Fruit fly (Drosophila melanogaster) whole organism, embryonic: ENCODE data around the gene Pebp1.
A peak's percentile ranks its signal among the peaks of the same experiment; 100 is the strongest.

Experiments
- ATbp ChIP-seq: fragments of 200-800 bp; sonication (Bioruptor generic); optimal IDR thresholded peaks from 2 replicates; lab custom pipeline; 2017; ENCODE audit warnings: missing biosample characterization, mild to moderate bottlenecking, missing genetic modification characterization, missing genetic modification reagents
- Awh ChIP-seq: fragments of 200-800 bp; sonication (Bioruptor generic); IDR thresholded peaks from 2 replicates; pipeline ENCODE4, ENCODE4 v1.3.6; 2022; ENCODE audit warnings: missing biosample characterization, missing genetic modification characterization
- Bgb ChIP-seq: fragments of 200-800 bp; sonication (Bioruptor generic); IDR thresholded peaks from 2 replicates; pipeline ENCODE4 v1.3.6; 2022; ENCODE audit warnings: missing biosample characterization, missing genetic modification characterization; ENCODE audit not compliant: partially characterized antibody
- CG10565 ChIP-seq: fragments of 200-800 bp; sonication (Bioruptor generic); optimal IDR thresholded peaks from 3 replicates; lab custom pipeline; 2016; ENCODE audit warnings: missing biosample characterization, mild to moderate bottlenecking, missing genetic modification characterization
- CG11696 ChIP-seq: fragments of 200-800 bp; sonication (Bioruptor generic); IDR thresholded peaks from 2 replicates; pipeline ENCODE4 v1.3.6; 2022; ENCODE audit warnings: missing biosample characterization, missing genetic modification characterization
- CG12071 ChIP-seq: fragments of 200-800 bp; sonication (Bioruptor generic); optimal IDR thresholded peaks from 3 replicates; lab custom pipeline; 2018; ENCODE audit warnings: missing biosample characterization, mild to moderate bottlenecking, missing genetic modification characterization
- CG14014 ChIP-seq: fragments of 200-800 bp; sonication (Bioruptor generic); IDR thresholded peaks from 2 replicates; pipeline ENCODE4 v1.3.6; 2022; ENCODE audit warnings: missing biosample characterization, missing genetic modification characterization
- CG14441 ChIP-seq: fragments of 200-800 bp; sonication (Bioruptor generic); IDR thresholded peaks from 2 replicates; pipeline ENCODE4 v1.3.6; 2022; ENCODE audit warnings: missing biosample characterization, missing genetic modification characterization
- CG16779 ChIP-seq: fragments of 200-800 bp; sonication (Bioruptor generic); IDR thresholded peaks from 2 replicates; pipeline ENCODE4 v1.3.6; 2022; ENCODE audit warnings: missing biosample characterization, missing genetic modification characterization
- CG18599 ChIP-seq: fragments of 200-800 bp; sonication (Bioruptor generic); optimal IDR thresholded peaks from 3 replicates; lab custom pipeline; 2017; ENCODE audit warnings: missing biosample characterization, missing genetic modification characterization, mild to moderate bottlenecking, moderate library complexity, missing genetic modification reagents
- CG2129 ChIP-seq: fragments of 200-800 bp; sonication (Bioruptor generic); IDR thresholded peaks from 2 replicates; pipeline ENCODE4 v1.3.6; 2022; ENCODE audit warnings: missing biosample characterization, missing genetic modification characterization; ENCODE audit not compliant: partially characterized antibody
- CG30431 ChIP-seq: fragments of 200-800 bp; sonication (Bioruptor generic); optimal IDR thresholded peaks from 2 replicates; lab custom pipeline; 2017; ENCODE audit warnings: missing biosample characterization, missing genetic modification characterization
- CG4424 ChIP-seq: fragments of 200-800 bp; sonication (Bioruptor generic); optimal IDR thresholded peaks from 3 replicates; lab custom pipeline; 2016; ENCODE audit warnings: missing biosample characterization, missing genetic modification characterization
- CG6654 ChIP-seq: fragments of 200-800 bp; sonication (Bioruptor generic); optimal IDR thresholded peaks from 2 replicates; lab custom pipeline; 2017; ENCODE audit warnings: missing biosample characterization, mild to moderate bottlenecking, missing genetic modification characterization
- CG6854 ChIP-seq: fragments of 200-800 bp; sonication (Bioruptor generic); optimal IDR thresholded peaks from 3 replicates; lab custom pipeline; 2017; ENCODE audit warnings: missing biosample characterization, mild to moderate bottlenecking, missing genetic modification characterization
- CG7372 ChIP-seq: fragments of 200-800 bp; sonication (Bioruptor generic); IDR thresholded peaks from 2 replicates; pipeline ENCODE4 v1.3.6; 2022; ENCODE audit warnings: missing biosample characterization, missing genetic modification characterization
- CG7928 ChIP-seq: fragments of 200-800 bp; sonication (Bioruptor generic); optimal IDR thresholded peaks from 2 replicates; lab custom pipeline; 2017; ENCODE audit warnings: missing biosample characterization, mild to moderate bottlenecking, missing genetic modification characterization
- CG8765 ChIP-seq: fragments of 200-800 bp; sonication (Bioruptor generic); IDR thresholded peaks from 2 replicates; pipeline ENCODE4 v1.3.6; 2022; ENCODE audit warnings: missing biosample characterization, missing genetic modification characterization
- CkIIα-i1 ChIP-seq: fragments of 200-800 bp; sonication (Bioruptor generic); IDR thresholded peaks from 2 replicates; pipeline ENCODE4 v1.3.6; 2022; ENCODE audit warnings: missing biosample characterization, missing genetic modification characterization
- CoRest ChIP-seq: fragments of 200-800 bp; sonication (Bioruptor generic); optimal IDR thresholded peaks from 3 replicates; lab custom pipeline; 2018; ENCODE audit warnings: missing biosample characterization, mild to moderate bottlenecking, missing genetic modification characterization, moderate library complexity
- Dbx ChIP-seq: fragments of 200-800 bp; sonication (Bioruptor generic); IDR thresholded peaks from 3 replicates; pipeline ENCODE4 v1.3.6; 2022; ENCODE audit warnings: missing biosample characterization, missing genetic modification characterization
- Dfd ChIP-seq, 2 experiments: fragments of >200 bp; optimal IDR thresholded peaks; 2 replicates each; lab custom pipeline; 2017; ENCODE audit warnings: missing biosample characterization in 2 of 2, missing genetic modification characterization in 2 of 2
- ERR ChIP-seq: fragments of 200-800 bp; sonication (Bioruptor generic); optimal IDR thresholded peaks from 2 replicates; lab custom pipeline; 2016; ENCODE audit warnings: missing biosample characterization, missing genetic modification characterization
- Gsc ChIP-seq: fragments of 200-800 bp; sonication (Bioruptor generic); IDR thresholded peaks from 2 replicates; pipeline ENCODE4 v1.3.6; 2022; ENCODE audit warnings: missing biosample characterization, missing genetic modification characterization
- H2.0 ChIP-seq: fragments of 200-800 bp; sonication (Bioruptor generic); IDR thresholded peaks from 2 replicates; pipeline ENCODE4 v1.3.6; 2022; ENCODE audit warnings: missing biosample characterization, missing genetic modification characterization
- Hr39 ChIP-seq: fragments of >200 bp; optimal IDR thresholded peaks from 2 replicates; lab custom pipeline; 2017
- Med ChIP-seq: fragments of 200-800 bp; sonication (Bioruptor generic); peaks from one replicate; lab custom pipeline; 2016; ENCODE audit warnings: missing biosample characterization, missing genetic modification characterization, mild to moderate bottlenecking, inconsistent platforms, moderate library complexity
- Myb ChIP-seq: fragments of 200-800 bp; sonication (Bioruptor generic); optimal IDR thresholded peaks from 2 replicates; lab custom pipeline; 2016; ENCODE audit warnings: missing biosample characterization, missing genetic modification characterization
- Neu2 ChIP-seq: fragments of 200-800 bp; sonication (Bioruptor generic); optimal IDR thresholded peaks from 3 replicates; lab custom pipeline; 2016; ENCODE audit warnings: missing biosample characterization, missing genetic modification characterization, borderline replicate concordance
- Six4 ChIP-seq: fragments of 200-800 bp; sonication (Bioruptor generic); optimal IDR thresholded peaks from 2 replicates; lab custom pipeline; 2016; ENCODE audit warnings: missing biosample characterization, missing genetic modification characterization
- Sox100B ChIP-seq: fragments of 200-800 bp; sonication (Bioruptor generic); optimal IDR thresholded peaks from 3 replicates; lab custom pipeline; 2018; ENCODE audit warnings: missing biosample characterization, mild to moderate bottlenecking, missing genetic modification characterization
- Sry-δ ChIP-seq: fragments of 200-800 bp; sonication (Bioruptor generic); optimal IDR thresholded peaks from 2 replicates; lab custom pipeline; 2016; ENCODE audit warnings: missing biosample characterization, missing genetic modification characterization
- TFAM ChIP-seq: fragments of 200-800 bp; sonication (Bioruptor generic); optimal IDR thresholded peaks from 2 replicates; lab custom pipeline; 2017; ENCODE audit warnings: missing biosample characterization, missing genetic modification characterization, inconsistent platforms
- ara ChIP-seq: fragments of 200-800 bp; sonication (Bioruptor generic); IDR thresholded peaks from 2 replicates; pipeline ENCODE4 v1.3.6; 2022; ENCODE audit warnings: missing biosample characterization, missing genetic modification characterization
- bbx ChIP-seq: fragments of 200-800 bp; sonication (Bioruptor generic); IDR thresholded peaks from 2 replicates; pipeline ENCODE4 v1.3.6; 2022; ENCODE audit warnings: missing biosample characterization, missing genetic modification characterization; ENCODE audit not compliant: partially characterized antibody
- cato ChIP-seq: fragments of 200-800 bp; sonication (Bioruptor generic); optimal IDR thresholded peaks from 2 replicates; lab custom pipeline; 2016; ENCODE audit warnings: missing biosample characterization, missing genetic modification characterization, borderline replicate concordance
- chinmo ChIP-seq: fragments of 200-800 bp; sonication (Bioruptor generic); IDR thresholded peaks from 4 replicates; pipeline ENCODE4 v1.3.6; 2022; ENCODE audit warnings: missing biosample characterization, missing genetic modification characterization; ENCODE audit not compliant: partially characterized antibody
- chn ChIP-seq: fragments of 200-800 bp; sonication (Bioruptor generic); optimal IDR thresholded peaks from 2 replicates; lab custom pipeline; 2016; ENCODE audit warnings: missing biosample characterization, missing genetic modification characterization
- ci ChIP-seq: fragments of 200-800 bp; sonication (Bioruptor generic); IDR thresholded peaks from 3 replicates; pipeline ENCODE4 v1.3.6; 2022; ENCODE audit warnings: missing biosample characterization, missing genetic modification characterization
- mam ChIP-seq: fragments of 200-800 bp; sonication (Bioruptor generic); optimal IDR thresholded peaks from 3 replicates; lab custom pipeline; 2016; ENCODE audit warnings: missing biosample characterization, missing genetic modification characterization
- pho ChIP-seq: fragments of 200-800 bp; sonication (Bioruptor generic); optimal IDR thresholded peaks from 2 replicates; lab custom pipeline; 2016; ENCODE audit warnings: missing biosample characterization, missing genetic modification characterization
- pita ChIP-seq: fragments of 200-800 bp; sonication (Bioruptor generic); optimal IDR thresholded peaks from 2 replicates; lab custom pipeline; 2017; ENCODE audit warnings: missing biosample characterization, mild to moderate bottlenecking, missing genetic modification characterization
- salm ChIP-seq: fragments of 200-800 bp; sonication (Bioruptor generic); optimal IDR thresholded peaks from 2 replicates; lab custom pipeline; 2018; ENCODE audit warnings: missing biosample characterization, mild to moderate bottlenecking, missing genetic modification characterization
- sd ChIP-seq: fragments of 200-800 bp; sonication (Bioruptor generic); optimal IDR thresholded peaks from 3 replicates; lab custom pipeline; 2018; ENCODE audit warnings: missing biosample characterization, mild to moderate bottlenecking, missing genetic modification characterization, moderate library complexity
- tin ChIP-seq: fragments of 200-800 bp; sonication (Bioruptor generic); optimal IDR thresholded peaks from 3 replicates; lab custom pipeline; 2016; ENCODE audit warnings: missing biosample characterization, missing genetic modification characterization
- tll ChIP-seq, 2 experiments: fragments of 200-800 bp in 1 of 2; fragments of >200 bp in 1 of 2; sonication (Bioruptor generic) in 1 of 2; optimal IDR thresholded peaks; 2 replicates each; lab custom pipeline; 2017 to 2019; ENCODE audit warnings: missing biosample characterization in 2 of 2, missing genetic modification characterization in 2 of 2, mild to moderate bottlenecking in 1 of 2, moderate library complexity in 1 of 2
- tna ChIP-seq: fragments of 200-800 bp; sonication (Bioruptor generic); IDR thresholded peaks from 2 replicates; pipeline ENCODE4 v1.3.6; 2022; ENCODE audit warnings: missing biosample characterization, missing genetic modification characterization; ENCODE audit not compliant: partially characterized antibody
- toy ChIP-seq: fragments of 200-800 bp; sonication (Bioruptor generic); IDR thresholded peaks from 2 replicates; pipeline ENCODE4 v1.3.6; 2022; ENCODE audit warnings: missing biosample characterization, missing genetic modification characterization
- trem ChIP-seq: fragments of 200-800 bp; optimal IDR thresholded peaks from 3 replicates; lab custom pipeline; 2019; ENCODE audit warnings: missing biosample characterization, mild to moderate bottlenecking, missing genetic modification characterization, moderate library complexity
- usp ChIP-seq: fragments of >200 bp; optimal IDR thresholded peaks from 2 replicates; lab custom pipeline; 2017; ENCODE audit warnings: missing biosample characterization, missing genetic modification characterization

The Pebp1 gene

dm6 chr3R:22468829-22469487 is 3.1 kb downstream of the Pebp1 start (continued):
- no peak for TF ChIP-seq CG8765 (GFP tag; lab: Robert Waterston, UW)
- TF ChIP-seq TFAM (GFP tag; lab: Kevin White, UChicago) = no peak
- no peak for TF ChIP-seq Dfd (GFP tag; optimal IDR thresholded peaks at IDR 0.05; lab: Kevin White, UChicago)
- no peak for TF ChIP-seq Hr39 (lab: Kevin White, UChicago)
- peak; percentile 85 for TF ChIP-seq CG6854 (GFP tag; lab: Kevin White, UChicago)
- peak; percentile 78; the same call in 1 of the 2 replicates for TF ChIP-seq Awh
- TF ChIP-seq Med (GFP tag; lab: Kevin White, UChicago) = peak; percentile 98
- peak; percentile 51 for TF ChIP-seq CG10565 (GFP tag; lab: Kevin White, UChicago)
- peak; percentile 78 for TF ChIP-seq CG7372 (GFP tag; lab: Robert Waterston, UW)
- peak; percentile 87 for TF ChIP-seq CoRest
- TF ChIP-seq CG12071 (GFP tag; lab: Kevin White, UChicago) = peak; percentile 90
- peak; percentile 90 for TF ChIP-seq CG14014 (GFP tag; lab: Robert Waterston, UW)
- peak; percentile 64; the same call in 1 of the 4 replicates for TF ChIP-seq chinmo
- peak; percentile 67 for TF ChIP-seq CG30431 (GFP tag; lab: Kevin White, UChicago)
- peak; percentile 80 for TF ChIP-seq CG4424 (GFP tag; lab: Kevin White, UChicago)
- peak; percentile 59 for TF ChIP-seq cato (GFP tag; lab: Kevin White, UChicago)
- no peak for TF ChIP-seq pita (GFP tag; lab: Kevin White, UChicago)
- no peak for TF ChIP-seq CG2129 (GFP tag; lab: Robert Waterston, UW)
- 0 out of 2 replicates have a peak, but pooled peaks have one; percentile 25 for TF ChIP-seq CG11696 (GFP tag; lab: Robert Waterston, UW)
- peak; percentile 94 for TF ChIP-seq sd (tag; lab: Kevin White, UChicago)
- no peak for TF ChIP-seq usp (GFP tag; lab: Kevin White, UChicago)
- peak; percentile 25; the same call in 1 of the 2 replicates for TF ChIP-seq toy (GFP tag; lab: Robert Waterston, UW)
- peak; percentile 83 for TF ChIP-seq tin (GFP tag; lab: Kevin White, UChicago)
- TF ChIP-seq mam (GFP tag; lab: Kevin White, UChicago) = peak; percentile 93
- TF ChIP-seq CG7928 (GFP tag; lab: Kevin White, UChicago) = peak; percentile 41
- peak; percentile 69 for TF ChIP-seq Six4 (GFP tag; lab: Kevin White, UChicago)
- TF ChIP-seq ATbp = peak; percentile 86
- peak; percentile 46 for TF ChIP-seq Gsc (GFP tag; lab: Robert Waterston, UW)
- TF ChIP-seq CG14441 (GFP tag; lab: Robert Waterston, UW) = peak; percentile 84
- peak; percentile 39 for TF ChIP-seq Sry-δ (GFP tag; lab: Kevin White, UChicago)
- TF ChIP-seq salm (tag; lab: Kevin White, UChicago) = peak; percentile 62
- TF ChIP-seq pho (GFP tag; lab: Kevin White, UChicago) = peak; percentile 85
- peak; percentile 76 for TF ChIP-seq Myb
- peak; percentile 57; the same call in 1 of the 2 replicates for TF ChIP-seq ara (GFP tag; lab: Robert Waterston, UW)
- peak; percentile 36 for TF ChIP-seq CG6654
- TF ChIP-seq tll (GFP tag; optimal IDR thresholded peaks at IDR 0.05; lab: Kevin White, UChicago) = no peak
- TF ChIP-seq Bgb (GFP tag; lab: Robert Waterston, UW) = no peak
- no peak for TF ChIP-seq tna
- peak; percentile 97 for TF ChIP-seq CG18599 (GFP tag; lab: Kevin White, UChicago)
- TF ChIP-seq H2.0 (GFP tag; lab: Robert Waterston, UW) = peak; percentile 81
- TF ChIP-seq ERR (GFP tag; lab: Kevin White, UChicago) = peak; percentile 73
- peak; percentile 87 for TF ChIP-seq ci
- peak; percentile 34 for TF ChIP-seq trem
- peak; percentile 90 for TF ChIP-seq Dbx (GFP tag; lab: Robert Waterston, UW)
- TF ChIP-seq CkIIα-i1 (GFP tag; lab: Robert Waterston, UW) = peak; percentile 33; the same call in 1 of the 2 replicates
- no peak for TF ChIP-seq bbx (GFP tag; lab: Robert Waterston, UW)
- TF ChIP-seq Neu2 (GFP tag; lab: Kevin White, UChicago) = no peak
- TF ChIP-seq chn (GFP tag; lab: Kevin White, UChicago) = peak; percentile 67
- TF ChIP-seq Sox100B (GFP tag; lab: Kevin White, UChicago) = peak; percentile 84
- peak; percentile 76; the same call in 1 of the 2 replicates for TF ChIP-seq CG16779 (GFP tag; lab: Robert Waterston, UW)
